Worm (Caenorhabditis elegans) whole organism, L3 larva: ENCODE data around the gene ZK813.2.

ENCODE experiments used
- R02D3.7 ChIP-seq: fragments of 150-350 bp; optimal IDR thresholded peaks from 2 replicates; lab custom pipeline; 2014; ENCODE audit warnings: missing biosample characterization, missing genetic modification characterization
- ZK546.5 ChIP-seq: sonication (generic microtip); optimal IDR thresholded peaks from 2 replicates; lab custom pipeline; 2017; ENCODE audit warnings: missing biosample characterization, missing genetic modification characterization
- ceh-16 ChIP-seq: sonication (generic microtip); optimal IDR thresholded peaks from 2 replicates; lab custom pipeline; 2017; ENCODE audit warnings: missing biosample characterization, missing genetic modification characterization
- ceh-28 ChIP-seq: fragments of 150-350 bp; optimal IDR thresholded peaks from 2 replicates; lab custom pipeline; 2014; ENCODE audit warnings: missing biosample characterization, missing genetic modification reagents, missing genetic modification characterization
- daf-12 ChIP-seq: fragments of 150-350 bp; optimal IDR thresholded peaks from 2 replicates; lab custom pipeline; 2014; ENCODE audit warnings: missing biosample characterization, missing genetic modification reagents, missing genetic modification characterization
- egl-27 ChIP-seq: sonication (generic microtip); optimal IDR thresholded peaks from 4 replicates; lab custom pipeline; 2017; ENCODE audit warnings: missing biosample characterization, missing genetic modification reagents, missing genetic modification characterization
- elt-2 ChIP-seq: sonication (generic microtip); optimal IDR thresholded peaks from 2 replicates; lab custom pipeline; 2016; ENCODE audit warnings: missing genetic modification reagents, mild to moderate bottlenecking, missing genetic modification characterization, missing compliant biosample characterization
- elt-3 ChIP-seq, 3 experiments: fragments of 150-350 bp in 1 of 3; sonication (generic microtip) in 2 of 3; optimal IDR thresholded peaks; 2 replicates in 2 of 3; 4 replicates in 1 of 3; lab custom pipeline; 2014 to 2017; ENCODE audit warnings: missing biosample characterization in 3 of 3, missing genetic modification characterization in 3 of 3
- eor-1 ChIP-seq, 2 experiments: fragments of 150-350 bp; optimal IDR thresholded peaks; 2 replicates each; lab custom pipeline; 2014 to 2018; ENCODE audit warnings: missing biosample characterization in 2 of 2, missing genetic modification characterization in 2 of 2
- fkh-10 ChIP-seq: sonication (generic microtip); optimal IDR thresholded peaks from 2 replicates; lab custom pipeline; 2017; ENCODE audit warnings: missing biosample characterization, missing genetic modification reagents, missing genetic modification characterization
- fkh-2 ChIP-seq: fragments of 150-350 bp; optimal IDR thresholded peaks from 2 replicates; lab custom pipeline; 2014; ENCODE audit warnings: missing biosample characterization, missing genetic modification reagents, missing genetic modification characterization
- fos-1 ChIP-seq: fragments of 150-350 bp; optimal IDR thresholded peaks from 2 replicates; lab custom pipeline; 2014; ENCODE audit warnings: missing biosample characterization, missing genetic modification characterization
- hmg-11 ChIP-seq: sonication (generic microtip); optimal IDR thresholded peaks from 2 replicates; lab custom pipeline; 2016; ENCODE audit warnings: missing genetic modification characterization, missing compliant biosample characterization
- lin-39 ChIP-seq: fragments of 150-350 bp; optimal IDR thresholded peaks from 2 replicates; lab custom pipeline; 2018; ENCODE audit warnings: missing biosample characterization, missing genetic modification reagents, missing genetic modification characterization
- mdl-1 ChIP-seq: fragments of 150-350 bp; optimal IDR thresholded peaks from 2 replicates; lab custom pipeline; 2014; ENCODE audit warnings: missing biosample characterization, missing genetic modification characterization
- mml-1 ChIP-seq: fragments of 150-350 bp; sonication (generic microtip); optimal IDR thresholded peaks from 3 replicates; lab custom pipeline; 2014; ENCODE audit warnings: missing biosample characterization, missing genetic modification characterization
- nfya-1 ChIP-seq: sonication (generic microtip); optimal IDR thresholded peaks from 2 replicates; lab custom pipeline; 2017; ENCODE audit warnings: missing genetic modification characterization, mild to moderate bottlenecking, missing compliant biosample characterization, antibody characterized with exemption, moderate library complexity; ENCODE audit not compliant: insufficient read depth
- nhr-11 ChIP-seq: fragments of 150-350 bp; optimal IDR thresholded peaks from 2 replicates; lab custom pipeline; 2014; ENCODE audit warnings: missing biosample characterization, missing genetic modification characterization
- nhr-12 ChIP-seq: fragments of 150-350 bp; optimal IDR thresholded peaks from 2 replicates; lab custom pipeline; 2014; ENCODE audit warnings: missing biosample characterization, missing genetic modification characterization
- nhr-23 ChIP-seq: fragments of 150-350 bp; optimal IDR thresholded peaks from 2 replicates; lab custom pipeline; 2014; ENCODE audit warnings: missing biosample characterization, missing genetic modification reagents, missing genetic modification characterization
- nhr-237 ChIP-seq: fragments of 150-350 bp; optimal IDR thresholded peaks from 2 replicates; lab custom pipeline; 2014; ENCODE audit warnings: missing biosample characterization, missing genetic modification characterization
- nhr-25 ChIP-seq: sonication (generic microtip); optimal IDR thresholded peaks from 2 replicates; lab custom pipeline; 2017; ENCODE audit warnings: missing biosample characterization, missing genetic modification characterization
- nhr-43 ChIP-seq: sonication (generic microtip); optimal IDR thresholded peaks from 2 replicates; lab custom pipeline; 2016; ENCODE audit warnings: mild to moderate bottlenecking, missing genetic modification characterization, missing compliant biosample characterization; ENCODE audit not compliant: poor library complexity, severe bottlenecking
- nhr-67 ChIP-seq: fragments of 150-350 bp; optimal IDR thresholded peaks from 2 replicates; lab custom pipeline; 2014; ENCODE audit warnings: missing biosample characterization, missing genetic modification characterization
- nhr-76 ChIP-seq: fragments of 150-350 bp; sonication (generic microtip); optimal IDR thresholded peaks from 5 replicates; lab custom pipeline; 2014; ENCODE audit warnings: missing biosample characterization, missing genetic modification characterization
- pha-4 ChIP-seq: fragments of 150-350 bp; optimal IDR thresholded peaks from 2 replicates; lab custom pipeline; 2014; ENCODE audit warnings: missing biosample characterization, missing genetic modification reagents, missing genetic modification characterization
- pqm-1 ChIP-seq: fragments of 150-350 bp; optimal IDR thresholded peaks from 2 replicates; lab custom pipeline; 2017; ENCODE audit warnings: missing biosample characterization, missing genetic modification characterization, inconsistent platforms
- snpc-4 ChIP-seq: fragments of 150-350 bp; optimal IDR thresholded peaks from 2 replicates; lab custom pipeline; 2014; ENCODE audit warnings: missing biosample characterization, missing genetic modification characterization
- tbx-2 ChIP-seq: sonication (generic microtip); optimal IDR thresholded peaks from 2 replicates; lab custom pipeline; 2016; ENCODE audit warnings: mild to moderate bottlenecking, missing genetic modification characterization, missing compliant biosample characterization
- unc-62 ChIP-seq: fragments of 150-350 bp; sonication (generic microtip); optimal IDR thresholded peaks from 4 replicates; lab custom pipeline; 2014; ENCODE audit warnings: missing biosample characterization, missing genetic modification reagents, missing genetic modification characterization
- ztf-11 ChIP-seq: fragments of 150-350 bp; optimal IDR thresholded peaks from 2 replicates; lab custom pipeline; 2014; ENCODE audit warnings: missing biosample characterization, missing genetic modification characterization
- ztf-4 ChIP-seq: fragments of 150-350 bp; optimal IDR thresholded peaks from 2 replicates; lab custom pipeline; 2014; ENCODE audit warnings: missing biosample characterization, missing genetic modification characterization

ZK813.2 gene

DNA sequence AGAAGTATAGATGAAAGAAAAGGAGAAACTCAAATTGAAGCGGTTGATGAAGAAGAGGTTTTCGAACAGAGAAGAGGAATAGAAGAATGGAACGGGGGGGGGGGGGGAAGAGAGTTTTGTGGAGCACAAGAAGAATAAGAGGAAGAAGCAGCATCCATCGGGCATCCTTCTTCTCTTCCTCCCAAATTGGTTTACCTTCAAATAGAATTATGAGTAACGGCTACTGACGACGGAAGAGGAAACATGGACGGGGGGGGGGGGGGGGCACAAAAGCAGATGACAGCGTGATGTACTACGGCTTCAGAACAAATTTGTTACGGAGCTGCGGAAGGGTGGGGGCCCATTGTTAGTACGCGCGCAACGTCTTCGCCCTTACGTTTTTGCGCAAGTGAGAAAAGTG is 25.7 kb downstream of the ZK813.2 start:
- TF ChIP-seq egl-27 (tag; lab: Kevin White, UChicago), result no peak
- no peak for TF ChIP-seq elt-2 (tag; lab: Kevin White, UChicago)
- TF ChIP-seq fkh-10, result peak; percentile 75

DNA sequence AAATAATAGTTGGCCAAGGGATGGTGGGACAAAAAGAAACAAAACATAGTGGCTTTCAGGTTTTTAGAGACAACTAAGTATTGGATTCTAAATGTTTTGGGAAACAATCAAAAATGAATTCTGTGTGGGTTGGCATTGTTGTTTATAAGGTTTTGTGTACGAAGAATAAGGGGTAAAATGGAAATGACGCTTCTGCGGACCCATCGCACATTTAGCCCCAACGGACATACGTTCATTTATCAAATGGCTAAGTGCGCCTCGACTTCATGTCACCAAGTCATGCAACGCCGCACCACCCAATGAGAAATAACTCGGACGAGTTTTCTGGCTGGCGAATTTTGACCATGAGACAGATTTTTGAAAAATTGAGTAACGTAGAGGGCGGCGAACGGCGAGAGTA is 26.7 kb downstream of the ZK813.2 start:
- TF ChIP-seq pqm-1 (tag; lab: Kevin White, UChicago), result no peak
- peak; percentile 82 for TF ChIP-seq lin-39 (tag; lab: Kevin White, UChicago)
- TF ChIP-seq R02D3.7, result no peak

ce11 chrX:3472226-3472625 is 28.6 kb downstream of the ZK813.2 start:
- peak; percentile 15 for TF ChIP-seq egl-27 (tag; lab: Kevin White, UChicago)
- peak; percentile 23 for TF ChIP-seq nfya-1 (tag; lab: Kevin White, UChicago)
- peak; percentile 44 for TF ChIP-seq hmg-11 (tag; lab: Kevin White, UChicago)
- TF ChIP-seq lin-39 (tag; lab: Kevin White, UChicago), result peak; percentile 21
- no peak for TF ChIP-seq nhr-23 (tag; lab: Kevin White, UChicago)
- TF ChIP-seq pha-4 (tag; lab: Kevin White, UChicago), result peak; percentile 87
- peak; percentile 70 for TF ChIP-seq nhr-25 (tag; lab: Kevin White, UChicago)
- TF ChIP-seq snpc-4 (tag; lab: Kevin White, UChicago), result peak; percentile 1
- TF ChIP-seq nhr-76 (tag; lab: Kevin White, UChicago), result no peak
- TF ChIP-seq fkh-10, result no peak
- no peak for TF ChIP-seq nhr-11 (tag; lab: Kevin White, UChicago)
- peak; percentile 49 for TF ChIP-seq elt-2 (tag; lab: Kevin White, UChicago)
- TF ChIP-seq nhr-43 (tag; lab: Kevin White, UChicago), result no peak
- TF ChIP-seq, all 47 proteins: peak for 8

DNA sequence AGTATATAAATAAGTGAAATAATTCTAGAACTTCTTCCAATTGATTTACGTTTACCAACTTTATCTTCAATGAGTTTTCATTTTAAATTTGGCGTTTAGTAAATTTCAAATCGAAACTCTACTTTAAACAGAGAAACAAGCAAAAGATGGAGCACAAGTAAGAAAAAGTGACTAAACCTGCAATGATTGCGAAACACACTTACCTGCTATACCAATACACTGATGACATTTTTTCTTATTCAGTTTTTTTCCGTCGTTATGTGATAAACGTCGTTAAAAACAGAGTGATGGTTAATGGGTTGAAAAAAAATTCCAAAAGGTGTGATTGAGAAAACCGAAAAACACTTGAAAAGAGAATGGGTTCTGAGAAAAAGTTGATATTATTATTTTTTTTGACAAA is 30.2 kb downstream of the ZK813.2 start:
- TF ChIP-seq nhr-12, result no peak
- no peak for TF ChIP-seq mdl-1
- no peak for TF ChIP-seq daf-12
- no peak for TF ChIP-seq fos-1 (tag; lab: Kevin White, UChicago)
- no peak for TF ChIP-seq ZK546.5 (tag; lab: Kevin White, UChicago)
- no peak for TF ChIP-seq nhr-67 (tag; lab: Kevin White, UChicago)
- TF ChIP-seq pqm-1 (tag; lab: Kevin White, UChicago), result no peak
- TF ChIP-seq ceh-28 (tag; lab: Kevin White, UChicago), result no peak
- no peak for TF ChIP-seq tbx-2 (tag; lab: Kevin White, UChicago)
- TF ChIP-seq ztf-11 (tag; lab: Kevin White, UChicago), result no peak
- no peak for TF ChIP-seq fkh-2
- TF ChIP-seq ztf-4 (tag; lab: Kevin White, UChicago), result no peak
- TF ChIP-seq fkh-10, result no peak
- no peak for TF ChIP-seq hmg-11 (tag; lab: Kevin White, UChicago)
- no peak for TF ChIP-seq elt-3 (tag; optimal IDR thresholded peaks at IDR 0.05; lab: Kevin White, UChicago)

- TF ChIP-seq nhr-23 (tag; lab: Kevin White, UChicago), result no peak
- TF ChIP-seq mml-1 (tag; lab: Kevin White, UChicago), result no peak
- TF ChIP-seq egl-27 (tag; lab: Kevin White, UChicago), result no peak
- TF ChIP-seq eor-1 (tag; optimal IDR thresholded peaks at IDR 0.05; lab: Kevin White, UChicago), result no peak
- TF ChIP-seq nhr-67 (tag; lab: Kevin White, UChicago), result no peak
- no peak for TF ChIP-seq fkh-10
- no peak for TF ChIP-seq elt-2 (tag; lab: Kevin White, UChicago)
- no peak for TF ChIP-seq nhr-237 (tag; lab: Kevin White, UChicago)
- no peak for TF ChIP-seq nhr-12
- TF ChIP-seq ztf-4 (tag; lab: Kevin White, UChicago), result no peak
- no peak for TF ChIP-seq daf-12
- no peak for TF ChIP-seq ceh-16 (tag; lab: Kevin White, UChicago)
- no peak for TF ChIP-seq unc-62 (GFP tag; lab: Kevin White, UChicago)
- TF ChIP-seq, all 47 proteins: peak for 0
Measured at ce11 chrX:3479950-3480349, 36.3 kb downstream of the ZK813.2 start, which contains the start of gene wrt-6. Gene wrt-6 (plus strand): TSS chrX:3480250.
